Worm (Caenorhabditis elegans) whole organism, L2 larva: ENCODE data around the gene C05C8.5.

Experiments
- C34F6.9 ChIP-seq: fragments of 150-350 bp; optimal IDR thresholded peaks from 2 replicates; lab custom pipeline; 2014; ENCODE audit warnings: missing biosample characterization, missing genetic modification characterization
- F13H6.1 ChIP-seq: sonication (generic microtip); optimal IDR thresholded peaks from 2 replicates; lab custom pipeline; 2016; ENCODE audit warnings: missing genetic modification characterization, missing compliant biosample characterization
- R02D3.7 ChIP-seq: fragments of 150-350 bp; optimal IDR thresholded peaks from 2 replicates; lab custom pipeline; 2014; ENCODE audit warnings: missing biosample characterization, missing genetic modification characterization
- Y55F3AM.14 ChIP-seq: fragments of 200-800 bp; sonication (Bioruptor generic); optimal IDR thresholded peaks from 2 replicates; lab custom pipeline; 2018; ENCODE audit warnings: mild to moderate bottlenecking, missing genetic modification characterization, missing compliant biosample characterization
- alr-1 ChIP-seq: fragments of 150-350 bp; optimal IDR thresholded peaks from 2 replicates; lab custom pipeline; 2014; ENCODE audit warnings: missing biosample characterization, missing genetic modification characterization
- aly-2 ChIP-seq: fragments of 150-350 bp; optimal IDR thresholded peaks from 2 replicates; lab custom pipeline; 2014; ENCODE audit warnings: missing biosample characterization, missing genetic modification characterization
- ama-1 ChIP-seq: fragments of 150-350 bp; optimal IDR thresholded peaks from 2 replicates; lab custom pipeline; 2018; ENCODE audit warnings: inconsistent platforms
- blmp-1 ChIP-seq: sonication (generic microtip); optimal IDR thresholded peaks from 2 replicates; lab custom pipeline; 2017; ENCODE audit warnings: missing genetic modification characterization, mild to moderate bottlenecking, missing compliant biosample characterization, antibody characterized with exemption, moderate library complexity; ENCODE audit not compliant: insufficient read depth
- ceh-16 ChIP-seq: fragments of 150-350 bp; optimal IDR thresholded peaks from 2 replicates; lab custom pipeline; 2014; ENCODE audit warnings: missing biosample characterization, missing genetic modification characterization
- ceh-82 ChIP-seq: fragments of 150-350 bp; optimal IDR thresholded peaks from 2 replicates; lab custom pipeline; 2014; ENCODE audit warnings: missing biosample characterization, missing genetic modification characterization
- crh-2 ChIP-seq: sonication (generic microtip); optimal IDR thresholded peaks from 2 replicates; lab custom pipeline; 2017; ENCODE audit warnings: missing biosample characterization, missing genetic modification characterization
- dmd-4 ChIP-seq: sonication (generic microtip); optimal IDR thresholded peaks from 2 replicates; lab custom pipeline; 2017; ENCODE audit warnings: missing biosample characterization, missing genetic modification characterization
- egl-27 ChIP-seq: sonication (generic microtip); optimal IDR thresholded peaks from 3 replicates; lab custom pipeline; 2017; ENCODE audit warnings: missing biosample characterization, missing genetic modification reagents, missing genetic modification characterization
- elt-1 ChIP-seq: fragments of 150-350 bp; optimal IDR thresholded peaks from 2 replicates; lab custom pipeline; 2014; ENCODE audit warnings: missing biosample characterization, missing genetic modification characterization
- elt-3 ChIP-seq: sonication (generic microtip); optimal IDR thresholded peaks from 2 replicates; lab custom pipeline; 2017; ENCODE audit warnings: missing biosample characterization, missing genetic modification characterization
- fos-1 ChIP-seq: fragments of 150-350 bp; optimal IDR thresholded peaks from 2 replicates; lab custom pipeline; 2014; ENCODE audit warnings: missing biosample characterization, missing genetic modification characterization
- gmeb-1 ChIP-seq: fragments of 150-350 bp; optimal IDR thresholded peaks from 2 replicates; lab custom pipeline; 2014; ENCODE audit warnings: missing biosample characterization, missing genetic modification characterization
- lin-11 ChIP-seq: fragments of 150-350 bp; sonication (generic microtip); optimal IDR thresholded peaks from 2 replicates; lab custom pipeline; 2014; ENCODE audit warnings: missing biosample characterization, missing genetic modification characterization, inconsistent platforms, mixed read lengths
- lin-13 ChIP-seq: fragments of 150-350 bp; optimal IDR thresholded peaks from 2 replicates; lab custom pipeline; 2014; ENCODE audit warnings: missing biosample characterization, missing genetic modification reagents, missing genetic modification characterization
- lin-39 ChIP-seq: fragments of 150-350 bp; optimal IDR thresholded peaks from 2 replicates; lab custom pipeline; 2014; ENCODE audit warnings: missing biosample characterization, missing genetic modification reagents, missing genetic modification characterization
- lsy-2 ChIP-seq, 2 experiments: fragments of 150-350 bp in 1 of 2; sonication (generic microtip) in 1 of 2; optimal IDR thresholded peaks; 2 replicates each; lab custom pipeline; 2014 to 2017; ENCODE audit warnings: missing biosample characterization in 2 of 2, missing genetic modification characterization in 2 of 2
- mab-5 ChIP-seq: fragments of 150-350 bp; optimal IDR thresholded peaks from 2 replicates; lab custom pipeline; 2014; ENCODE audit warnings: missing biosample characterization, missing genetic modification characterization
- mbf-1 ChIP-seq: sonication (generic microtip); optimal IDR thresholded peaks from 2 replicates; lab custom pipeline; 2017; ENCODE audit warnings: missing biosample characterization, missing genetic modification characterization
- mdl-1 ChIP-seq, 2 experiments: fragments of 150-350 bp in 1 of 2; sonication (generic microtip) in 1 of 2; optimal IDR thresholded peaks; 2 replicates each; lab custom pipeline; 2017; ENCODE audit warnings: missing biosample characterization in 2 of 2, missing genetic modification characterization in 2 of 2
- nhr-10 ChIP-seq: sonication (generic microtip); optimal IDR thresholded peaks from 2 replicates; lab custom pipeline; 2017; ENCODE audit warnings: missing biosample characterization, missing genetic modification characterization
- nhr-12 ChIP-seq: fragments of 150-350 bp; optimal IDR thresholded peaks from 2 replicates; lab custom pipeline; 2014; ENCODE audit warnings: missing biosample characterization, missing genetic modification characterization
- nhr-129 ChIP-seq: fragments of 150-350 bp; optimal IDR thresholded peaks from 2 replicates; lab custom pipeline; 2014; ENCODE audit warnings: missing biosample characterization, missing genetic modification characterization
- nhr-21 ChIP-seq: fragments of 150-350 bp; optimal IDR thresholded peaks from 2 replicates; lab custom pipeline; 2014; ENCODE audit warnings: missing biosample characterization, missing genetic modification characterization
- nhr-23 ChIP-seq: fragments of 150-350 bp; optimal IDR thresholded peaks from 2 replicates; lab custom pipeline; 2014; ENCODE audit warnings: missing biosample characterization, missing genetic modification reagents, missing genetic modification characterization
- nhr-237 ChIP-seq: fragments of 150-350 bp; optimal IDR thresholded peaks from 2 replicates; lab custom pipeline; 2014; ENCODE audit warnings: missing biosample characterization, missing genetic modification characterization
- nhr-25 ChIP-seq: fragments of 150-350 bp; sonication (generic microtip); optimal IDR thresholded peaks from 3 replicates; lab custom pipeline; 2014; ENCODE audit warnings: missing biosample characterization, missing genetic modification characterization
- nhr-6 ChIP-seq: fragments of 150-350 bp; optimal IDR thresholded peaks from 2 replicates; lab custom pipeline; 2014; ENCODE audit warnings: missing biosample characterization, missing genetic modification characterization
- nhr-77 ChIP-seq: fragments of 150-350 bp; optimal IDR thresholded peaks from 2 replicates; lab custom pipeline; 2014; ENCODE audit warnings: missing biosample characterization, missing genetic modification characterization
- peb-1 ChIP-seq: fragments of 150-350 bp; optimal IDR thresholded peaks from 2 replicates; lab custom pipeline; 2014; ENCODE audit warnings: missing biosample characterization, missing genetic modification characterization
- sem-4 ChIP-seq: fragments of 150-350 bp; optimal IDR thresholded peaks from 2 replicates; lab custom pipeline; 2014; ENCODE audit warnings: missing biosample characterization, missing genetic modification reagents, missing genetic modification characterization
- sma-3 ChIP-seq: sonication (generic microtip); optimal IDR thresholded peaks from 2 replicates; lab custom pipeline; 2016; ENCODE audit warnings: missing genetic modification reagents, missing genetic modification characterization, missing compliant biosample characterization
- sma-9 ChIP-seq, 2 experiments: fragments of 150-350 bp in 1 of 2; sonication (generic microtip) in 1 of 2; optimal IDR thresholded peaks; 2 replicates each; lab custom pipeline; 2014 to 2016; ENCODE audit warnings: missing genetic modification characterization in 2 of 2, mild to moderate bottlenecking in 1 of 2, missing biosample characterization in 1 of 2, missing compliant biosample characterization in 1 of 2, missing genetic modification reagents in 1 of 2, moderate library complexity in 1 of 2
- snpc-4 ChIP-seq: fragments of 150-350 bp; optimal IDR thresholded peaks from 2 replicates; lab custom pipeline; 2014; ENCODE audit warnings: missing biosample characterization, missing genetic modification characterization
- unc-39 ChIP-seq: fragments of 150-350 bp; optimal IDR thresholded peaks from 2 replicates; lab custom pipeline; 2014; ENCODE audit warnings: missing biosample characterization, missing genetic modification characterization
- unc-55 ChIP-seq: fragments of 150-350 bp; sonication (generic microtip); optimal IDR thresholded peaks from 3 replicates; lab custom pipeline; 2014; ENCODE audit warnings: missing biosample characterization, missing genetic modification reagents, missing genetic modification characterization
- unc-62 ChIP-seq: fragments of 150-350 bp; optimal IDR thresholded peaks from 2 replicates; lab custom pipeline; 2014; ENCODE audit warnings: missing biosample characterization, missing genetic modification reagents, missing genetic modification characterization
- zag-1 ChIP-seq: fragments of 150-350 bp; optimal IDR thresholded peaks from 2 replicates; lab custom pipeline; 2014; ENCODE audit warnings: missing biosample characterization, missing genetic modification characterization
- ztf-11 ChIP-seq: sonication (generic microtip); optimal IDR thresholded peaks from 2 replicates; lab custom pipeline; 2017; ENCODE audit warnings: missing biosample characterization, missing genetic modification characterization
- ztf-4 ChIP-seq: fragments of 150-350 bp; optimal IDR thresholded peaks from 2 replicates; lab custom pipeline; 2014; ENCODE audit warnings: missing biosample characterization, missing genetic modification characterization

Gene C05C8.5

DNA sequence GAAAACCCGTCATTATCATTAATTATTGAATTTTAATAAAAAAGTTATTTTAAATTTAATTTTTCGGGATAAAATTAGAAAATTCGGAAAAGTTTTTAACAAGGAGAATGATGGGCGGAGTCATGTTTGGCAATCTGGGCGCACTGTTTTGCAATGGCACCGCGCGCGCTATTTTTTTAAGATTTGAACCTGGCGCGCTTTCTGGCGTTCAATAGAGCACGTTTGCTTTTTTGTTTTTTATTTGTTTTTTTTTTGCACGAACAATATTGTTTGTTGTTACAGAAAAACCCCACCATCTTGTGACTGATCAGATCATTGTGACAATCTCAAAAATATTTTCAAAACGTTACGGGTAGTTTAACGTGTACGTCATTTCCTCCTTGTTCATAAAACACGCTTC is 2.5 kb upstream of the C05C8.5 start, which contains the start of gene hyls-1 (continued):
- no peak for TF ChIP-seq Y55F3AM.14 (GFP tag; lab: Kevin White, UChicago)
- no peak for TF ChIP-seq elt-1 (tag; lab: Kevin White, UChicago)
- TF ChIP-seq ztf-4 (tag; lab: Kevin White, UChicago), result peak; percentile 53
- no peak for TF ChIP-seq ceh-16 (tag; lab: Kevin White, UChicago)
- TF ChIP-seq R02D3.7 (tag; lab: Kevin White, UChicago), result peak; percentile 1
- peak; percentile 40 for TF ChIP-seq blmp-1
- TF ChIP-seq F13H6.1 (tag; lab: Kevin White, UChicago), result peak; percentile 78
- TF ChIP-seq crh-2 (tag; lab: Kevin White, UChicago), result peak; percentile 91
- TF ChIP-seq ztf-11 (tag; lab: Kevin White, UChicago), result no peak

DNA sequence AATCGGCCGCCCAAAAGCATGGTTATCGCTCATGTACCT is 2.3 kb upstream of the C05C8.5 start, which contains the start of gene hpo-9:
TSS of gene hpo-9 (minus strand) at position 37 of the 39 bp plus-strand sequence.
- TF ChIP-seq lsy-2 (tag; optimal IDR thresholded peaks at IDR 0.05; lab: Kevin White, UChicago), result no peak
- no peak for TF ChIP-seq nhr-77 (tag; lab: Kevin White, UChicago)
- TF ChIP-seq mdl-1 (tag; optimal IDR thresholded peaks at IDR 0.05; lab: Kevin White, UChicago), result no peak
- TF ChIP-seq peb-1, result no peak
- TF ChIP-seq nhr-10 (tag; lab: Kevin White, UChicago), result no peak

DNA sequence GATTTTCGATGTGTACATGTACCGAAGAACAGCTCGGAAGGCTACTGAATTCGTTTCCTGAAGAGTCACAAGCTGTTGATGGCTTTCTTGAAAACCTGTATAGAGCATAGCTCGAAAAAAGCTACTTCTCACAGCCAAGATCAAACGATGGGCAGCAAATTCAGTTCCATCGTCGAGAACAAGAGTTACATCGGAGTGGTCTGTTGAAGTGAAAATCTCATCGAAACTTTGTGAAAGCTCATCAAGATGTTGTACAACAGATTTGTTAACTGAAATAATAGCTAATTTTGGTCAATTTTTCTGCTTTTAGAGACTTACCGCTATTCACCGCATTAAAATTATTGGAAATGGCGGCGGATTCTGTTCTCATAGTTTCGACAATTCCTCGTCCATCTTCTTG is 2.1 kb upstream of the C05C8.5 start:
- TF ChIP-seq R02D3.7 (tag; lab: Kevin White, UChicago) (no peak), alr-1 (tag; lab: Kevin White, UChicago) (no peak), nhr-129 (tag; lab: Kevin White, UChicago) (no peak), ztf-11 (tag; lab: Kevin White, UChicago) (no peak), nhr-10 (tag; lab: Kevin White, UChicago) (no peak), elt-1 (tag; lab: Kevin White, UChicago) (no peak), ztf-4 (tag; lab: Kevin White, UChicago) (no peak), sma-3 (GFP tag; lab: Kevin White, UChicago) (no peak), ama-1 (lab: Kevin White, UChicago) (no peak)

DNA sequence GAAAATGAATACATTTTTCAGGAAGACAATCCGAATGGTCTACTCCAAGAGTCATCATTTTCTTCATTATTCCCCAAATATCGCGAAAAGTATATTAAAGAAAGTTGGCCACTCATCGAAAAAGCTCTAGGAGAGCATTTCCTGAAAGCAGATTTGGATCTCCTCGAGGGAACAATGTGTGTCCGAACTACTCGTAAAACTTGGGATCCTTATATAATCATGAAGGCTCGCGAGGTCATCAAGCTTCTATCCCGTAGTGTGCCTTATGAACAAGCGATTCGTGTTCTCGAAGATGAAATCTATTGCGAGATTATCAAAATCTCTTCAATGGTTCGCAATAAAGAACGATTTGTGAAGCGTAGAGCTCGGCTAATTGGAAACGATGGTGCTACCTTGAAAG is 3.1 kb downstream of the C05C8.5 start:
- TF ChIP-seq alr-1 (tag; lab: Kevin White, UChicago) (no peak), unc-55 (no peak)

DNA sequence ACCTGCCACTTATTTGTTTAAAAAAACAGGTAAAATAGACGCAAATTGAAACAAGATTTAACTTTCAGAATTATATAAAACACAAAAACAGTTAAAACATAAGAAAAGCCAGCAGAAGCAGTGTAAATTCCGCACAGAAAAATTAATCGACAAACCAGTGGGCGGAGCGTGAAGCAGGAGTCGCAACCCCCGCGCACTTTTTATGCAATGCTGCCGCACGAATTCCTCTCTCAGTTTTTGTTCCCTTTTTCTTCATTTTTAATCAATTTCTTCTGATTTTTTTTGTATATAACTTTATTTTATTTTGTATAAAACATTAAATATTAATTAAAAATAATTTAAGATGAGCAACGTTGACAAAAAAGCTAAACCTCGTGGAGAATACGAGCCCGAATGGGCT is 3.8 kb downstream of the C05C8.5 start, which contains the start of the genes gei-6 and krr-1:
TSS of gene gei-6 (minus strand) at position 2 of the 400 bp plus-strand sequence.
TSS of gene krr-1 (plus strand) at position 344 of the 400 bp plus-strand sequence.
- TF ChIP-seq unc-55 (peak; percentile 79), lsy-2 (tag; optimal IDR thresholded peaks at IDR 0.05; lab: Kevin White, UChicago) (peak in 1 of 2 experiments; percentile 54), sem-4 (tag; lab: Kevin White, UChicago) (peak; percentile 52), snpc-4 (no peak), egl-27 (tag; lab: Kevin White, UChicago) (no peak), blmp-1 (no peak), nhr-129 (tag; lab: Kevin White, UChicago) (peak; percentile 16), aly-2 (no peak), lin-13 (GFP tag; lab: Kevin White, UChicago) (peak; percentile 10), peb-1 (no peak), mbf-1 (tag; lab: Kevin White, UChicago) (no peak), sma-3 (GFP tag; lab: Kevin White, UChicago) (peak; percentile 43), ama-1 (lab: Kevin White, UChicago) (no peak), ztf-11 (tag; lab: Kevin White, UChicago) (no peak), ceh-16 (tag; lab: Kevin White, UChicago) (no peak), sma-9 (GFP tag; optimal IDR thresholded peaks at IDR 0.05; lab: Kevin White, UChicago) (peak; percentile 47), sma-9 (tag; optimal IDR thresholded peaks at IDR 0.05; lab: Kevin White, UChicago) (no peak), nhr-237 (tag; lab: Kevin White, UChicago) (no peak), unc-39 (no peak), nhr-6 (tag; lab: Kevin White, UChicago) (no peak), C34F6.9 (tag; lab: Kevin White, UChicago) (peak; percentile 29), nhr-25 (tag; lab: Kevin White, UChicago) (no peak), nhr-23 (tag; lab: Kevin White, UChicago) (no peak), mab-5 (peak; percentile 49), lin-39 (no peak), zag-1 (no peak), ceh-82 (no peak), elt-3 (tag; lab: Kevin White, UChicago) (no peak), nhr-77 (tag; lab: Kevin White, UChicago) (no peak), alr-1 (tag; lab: Kevin White, UChicago) (no peak), crh-2 (tag; lab: Kevin White, UChicago) (no peak), dmd-4 (tag; lab: Kevin White, UChicago) (no peak), fos-1 (tag; lab: Kevin White, UChicago) (peak; percentile 15), R02D3.7 (tag; lab: Kevin White, UChicago) (no peak), ztf-4 (tag; lab: Kevin White, UChicago) (no peak), Y55F3AM.14 (GFP tag; lab: Kevin White, UChicago) (no peak), nhr-21 (no peak), unc-62 (no peak), gmeb-1 (tag; lab: Kevin White, UChicago) (peak; percentile 75), lin-11 (tag; lab: Kevin White, UChicago) (peak; percentile 59), nhr-12 (tag; lab: Kevin White, UChicago) (no peak)
